Worm (Caenorhabditis elegans): ENCODE results near the gene R08F11.1.

The R08F11.1 gene

DNA sequence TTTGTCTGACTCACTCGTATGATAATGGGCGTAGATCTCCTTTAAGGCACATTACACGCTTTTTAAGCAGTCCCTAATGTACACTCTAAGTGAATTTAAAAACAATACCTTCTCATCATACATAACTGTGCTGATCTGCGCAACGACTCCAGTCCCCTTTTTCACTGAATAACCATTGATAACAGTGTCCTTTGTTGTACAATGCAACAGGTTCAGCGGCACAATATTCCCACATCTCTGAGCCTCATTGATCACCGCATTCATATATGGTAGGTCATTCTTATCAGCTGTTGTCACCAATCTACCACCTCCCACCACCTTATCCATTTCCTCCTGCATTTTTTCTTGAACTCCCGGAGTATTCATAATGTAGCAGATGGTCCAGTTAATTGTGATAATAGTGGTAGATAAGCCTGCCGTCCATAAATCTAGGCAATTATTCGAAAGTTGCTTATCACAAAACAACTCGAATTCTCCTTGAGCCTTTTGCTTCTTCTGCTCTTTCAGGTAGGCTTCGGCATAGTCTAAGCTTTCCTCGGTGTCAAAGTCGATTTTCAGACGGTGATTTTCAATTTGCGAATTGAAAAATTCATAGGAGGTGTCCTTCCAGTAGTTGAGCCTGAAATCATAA lies 17.9 kb upstream of the R08F11.1 start:
- peak in 1 of 2 experiments; percentile 92 for TF ChIP-seq unc-62 (GFP tag; optimal IDR thresholded peaks at IDR 0.05 in 1 of 2)
- TF ChIP-seq unc-62 (tag; optimal IDR thresholded peaks at IDR 0.05) = no peak
- TF ChIP-seq jun-1 (tag; optimal IDR thresholded peaks at IDR 0.05) = no peak
- peak; percentile 66 for TF ChIP-seq aha-1 (tag)
- TF ChIP-seq snpc-4 (tag; optimal IDR thresholded peaks at IDR 0.05) = no peak
- TF ChIP-seq hmg-1.1 (GFP tag; IDR thresholded peaks at IDR 0.05) = no peak

DNA sequence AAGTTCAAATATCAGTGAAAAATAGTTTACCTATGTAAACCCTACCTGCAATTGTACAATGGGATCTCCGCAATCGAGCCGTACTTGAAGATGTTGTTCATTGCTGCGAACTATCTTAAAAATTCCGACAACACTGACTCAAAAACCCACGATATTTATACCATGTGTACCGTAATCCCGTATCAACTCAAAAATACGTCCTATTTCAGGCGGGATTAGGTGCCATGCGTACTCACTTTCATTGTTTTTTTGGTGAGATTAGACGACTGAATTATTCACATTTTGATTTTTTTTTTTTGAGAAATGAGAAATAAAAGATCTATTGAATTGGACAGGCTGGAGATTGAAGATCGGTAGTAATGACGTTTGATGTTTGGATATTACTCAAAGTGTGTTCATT lies 16.4 kb upstream of the R08F11.1 start, which contains the start of gene srt-30:
srt-30 (minus strand) TSS at position 101 of the 400 bp plus-strand sequence.
- TF ChIP-seq R02D3.7 (tag; optimal IDR thresholded peaks at IDR 0.05) (no peak), ces-1 (GFP tag; optimal IDR thresholded peaks at IDR 0.05) (no peak), ztf-7 (tag; optimal IDR thresholded peaks at IDR 0.05) (no peak), ZK546.5 (tag; optimal IDR thresholded peaks at IDR 0.05) (no peak), rbr-2 (tag; optimal IDR thresholded peaks at IDR 0.05) (no peak), dmd-8 (GFP tag; IDR thresholded peaks at IDR 0.05) (no peak), F26F4.8 (GFP tag; conservative IDR thresholded peaks at IDR 0.05) (no peak), nhr-41 (GFP tag; IDR thresholded peaks at IDR 0.05) (no peak), snpc-1.2 (GFP tag; IDR thresholded peaks at IDR 0.05) (no peak), ZK337.2 (GFP tag; IDR thresholded peaks at IDR 0.05) (no peak), nhr-237 (tag; optimal IDR thresholded peaks at IDR 0.05) (no peak), daf-12 (tag; optimal IDR thresholded peaks at IDR 0.05) (no peak), unc-62 (GFP tag; optimal IDR thresholded peaks at IDR 0.05 in 1 of 2) (no peak), unc-62 (tag; optimal IDR thresholded peaks at IDR 0.05) (no peak), hif-1 (tag; optimal IDR thresholded peaks at IDR 0.05) (no peak), lin-38 (GFP tag; IDR thresholded peaks at IDR 0.05) (no peak), spr-1 (tag; optimal IDR thresholded peaks at IDR 0.05) (no peak)

DNA sequence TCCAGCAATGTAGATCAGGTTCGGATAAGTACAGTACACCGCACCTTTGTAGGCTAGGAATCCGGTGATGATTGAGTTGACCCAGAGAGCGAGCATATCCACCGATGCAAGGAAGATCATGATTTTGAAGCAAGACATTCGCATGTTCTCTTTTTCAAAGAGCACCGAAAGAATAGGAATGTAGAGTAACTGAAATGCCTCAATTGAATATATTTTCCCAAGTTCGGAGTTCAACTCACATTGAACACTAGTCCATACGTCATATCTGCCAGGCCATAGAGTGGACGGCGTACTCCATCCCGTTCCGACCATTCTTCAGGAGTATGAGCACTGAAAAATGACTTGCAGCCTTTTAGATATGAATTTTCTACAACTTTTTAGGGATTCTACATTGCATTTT lies 15.7 kb upstream of the R08F11.1 start:
- TF ChIP-seq mes-2 (tag; optimal IDR thresholded peaks at IDR 0.05; ENCODE audit: poor library complexity, severe bottlenecking) (no peak), F49E8.2 (tag; optimal IDR thresholded peaks at IDR 0.05; ENCODE audit: borderline replicate concordance) (no peak), ztf-11 (tag; optimal IDR thresholded peaks at IDR 0.05) (no peak), unc-62 (GFP tag; optimal IDR thresholded peaks at IDR 0.05 in 1 of 2) (peak in 1 of 2 experiments; percentile 90), unc-62 (tag; optimal IDR thresholded peaks at IDR 0.05) (no peak), mdt-29 (GFP tag; IDR thresholded peaks at IDR 0.05) (no peak), egl-27 (tag; optimal IDR thresholded peaks at IDR 0.05) (no peak), nhr-11 (tag; optimal IDR thresholded peaks at IDR 0.05) (no peak)

DNA sequence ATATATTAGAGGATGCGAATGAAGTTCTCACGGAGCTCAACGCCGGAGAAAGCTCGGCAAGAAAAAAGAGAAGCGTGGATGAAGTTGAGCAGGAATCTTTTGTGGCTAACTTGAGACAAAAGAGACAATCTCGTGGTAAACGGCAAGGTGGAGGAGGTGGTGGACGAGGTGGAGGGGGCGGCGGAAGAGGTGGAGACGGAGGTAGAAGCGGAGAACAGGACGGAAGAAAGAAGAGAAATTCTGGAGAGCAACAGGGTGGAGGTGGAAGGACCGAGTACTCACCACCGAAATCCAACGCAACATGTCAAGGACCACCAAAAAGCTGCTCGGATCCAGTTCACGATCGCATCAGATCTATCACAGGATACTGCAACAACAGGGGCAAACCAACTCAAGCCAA lies 6.4 kb upstream of the R08F11.1 start:
- TF ChIP-seq mxl-2 (GFP tag; conservative IDR thresholded peaks at IDR 0.05) (no peak), set-16 (GFP tag; IDR thresholded peaks at IDR 0.05) (peak; percentile 70), nhr-10 (tag; optimal IDR thresholded peaks at IDR 0.05) (no peak)

DNA sequence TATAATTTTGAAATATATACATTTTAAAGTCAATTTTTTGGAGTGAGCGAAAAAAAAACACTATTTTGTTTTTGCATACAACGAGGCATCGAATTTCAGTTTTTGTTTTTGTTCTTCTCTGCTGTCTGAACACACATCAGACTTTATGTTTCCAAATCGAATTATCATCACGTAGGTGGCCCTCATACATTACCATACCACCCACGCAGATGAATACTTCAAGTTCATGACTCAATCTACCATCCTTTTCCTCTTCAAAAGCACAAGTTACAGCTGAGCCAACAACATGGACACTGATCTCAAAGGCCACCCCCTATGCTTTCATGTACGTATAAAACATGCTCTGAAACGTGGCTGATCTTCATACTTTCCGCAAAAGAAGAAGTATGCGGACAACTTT lies 5.8 kb upstream of the R08F11.1 start, which contains the start of gene R08F11.7:
R08F11.7 (plus strand) TSS at position 301 of the 400 bp plus-strand sequence.
- TF ChIP-seq aly-2 (tag; optimal IDR thresholded peaks at IDR 0.05) = no peak
- peak; percentile 82 for TF ChIP-seq aha-1 (tag)

DNA sequence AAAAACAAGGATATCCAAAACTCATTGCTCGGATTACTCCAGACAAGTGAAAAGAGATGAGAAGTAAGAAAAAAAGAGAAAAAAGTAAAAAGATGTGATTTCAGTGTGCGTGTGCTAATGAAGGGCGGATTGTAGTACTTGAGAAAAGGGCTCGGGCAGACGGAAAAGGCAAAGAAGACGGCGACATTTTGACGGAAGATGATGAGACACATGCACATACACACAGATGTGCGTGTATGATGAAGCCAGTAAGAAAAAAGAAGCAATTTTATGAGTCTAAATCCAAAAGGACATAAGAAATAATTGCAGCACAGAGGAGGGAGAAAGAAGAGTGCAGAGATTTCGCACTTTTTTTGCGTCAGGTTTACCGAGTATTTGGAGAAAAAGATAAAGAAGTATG lies 4.5 kb upstream of the R08F11.1 start:
- TF ChIP-seq saeg-2 (GFP tag; IDR thresholded peaks at IDR 0.05) = no peak
- no peak for TF ChIP-seq daf-19 (GFP tag; conservative IDR thresholded peaks at IDR 0.05)
- no peak for TF ChIP-seq F37D6.2 (tag; optimal IDR thresholded peaks at IDR 0.05)
- no peak for TF ChIP-seq snpc-1.2 (GFP tag; IDR thresholded peaks at IDR 0.05)
- TF ChIP-seq rbr-2 (tag; optimal IDR thresholded peaks at IDR 0.05) = no peak
- TF ChIP-seq T20F7.1 (GFP tag; optimal IDR thresholded peaks at IDR 0.05) = no peak
- TF ChIP-seq lir-3 (tag; optimal IDR thresholded peaks at IDR 0.05) = no peak
- peak; percentile 68 for TF ChIP-seq fkh-10 (GFP tag; optimal IDR thresholded peaks at IDR 0.05)
- no peak for TF ChIP-seq ZK546.5 (tag; optimal IDR thresholded peaks at IDR 0.05)
- peak; percentile 63 for TF ChIP-seq aha-1 (tag)

Data from whole organism, L4 larva.